Worm (Caenorhabditis elegans): ENCODE measurements around the gene nas-12.

The nas-12 gene

DNA sequence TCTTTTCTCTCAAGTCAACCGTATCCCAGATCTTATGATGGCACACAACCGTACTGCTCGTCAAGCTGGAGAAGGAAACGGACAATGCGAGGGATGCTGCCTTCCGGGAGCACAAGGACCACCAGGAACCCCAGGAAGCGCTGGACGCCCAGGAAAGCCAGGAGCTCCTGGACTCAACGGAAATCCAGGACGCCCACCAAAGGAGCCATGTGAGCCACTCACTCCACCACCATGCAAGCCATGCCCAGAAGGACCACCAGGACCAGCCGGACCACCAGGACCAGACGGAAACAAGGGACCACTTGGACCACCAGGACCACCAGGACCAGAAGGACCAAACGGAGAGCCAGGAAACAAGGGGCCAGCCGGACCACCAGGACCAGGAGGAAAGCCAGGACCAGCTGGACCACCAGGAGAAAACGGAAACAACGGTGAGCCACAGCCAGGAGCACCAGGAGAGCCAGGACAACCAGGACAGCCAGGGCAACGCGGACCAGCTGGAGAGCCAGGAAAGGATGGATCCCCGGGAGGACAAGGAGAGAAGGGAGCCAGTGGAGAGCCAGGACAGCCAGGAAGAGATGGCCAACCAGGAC, 7.0 kb upstream of the nas-12 start (continued):
- TF ChIP-seq dox-1 (GFP tag; IDR thresholded peaks at IDR 0.05) (peak; percentile 34; the same call in 1 of the 2 replicates), zfh-2 (GFP tag; conservative IDR thresholded peaks at IDR 0.05) (peak; percentile 90), ztf-26 (tag; optimal IDR thresholded peaks at IDR 0.05) (peak; percentile 95), bed-1 (GFP tag; IDR thresholded peaks at IDR 0.05) (no peak), ets-4 (GFP tag; optimal IDR thresholded peaks at IDR 0.05) (no peak), unc-130 (GFP tag; optimal IDR thresholded peaks at IDR 0.05) (no peak), Y79H2A.3 (GFP tag; conservative IDR thresholded peaks at IDR 0.05) (no peak), Y67H2A.10 (GFP tag; conservative IDR thresholded peaks at IDR 0.05) (no peak), T07F8.4 (tag; optimal IDR thresholded peaks at IDR 0.05) (no peak), F39B2.1 (GFP tag; IDR thresholded peaks at IDR 0.05) (no peak), ztf-18 (tag; optimal IDR thresholded peaks at IDR 0.05) (no peak), C17E4.6 (GFP tag; IDR thresholded peaks at IDR 0.05) (no peak)

- TF ChIP-seq snpc-3.4 (tag; optimal IDR thresholded peaks at IDR 0.05) (peak; percentile 15), attf-6 (GFP tag; IDR thresholded peaks at IDR 0.05) (no peak), nhr-27 (tag; optimal IDR thresholded peaks at IDR 0.05) (no peak), madf-10 (tag; optimal IDR thresholded peaks at IDR 0.05) (no peak), lin-35 (GFP tag; optimal IDR thresholded peaks at IDR 0.05) (peak in 1 of 3 experiments; percentile 12), ama-1 (optimal IDR thresholded peaks at IDR 0.05) (no peak), ama-1 (GFP tag; optimal IDR thresholded peaks at IDR 0.05) (no peak), ekl-4 (GFP tag; IDR thresholded peaks at IDR 0.05) (no peak), Y79H2A.3 (GFP tag; conservative IDR thresholded peaks at IDR 0.05) (no peak), zim-3 (tag; optimal IDR thresholded peaks at IDR 0.05) (no peak)
These were observed 4.6 kb upstream of the nas-12 start, which contains the start of gene qns-1 for ce11 chrIV:10219208-10219607. TSS of gene qns-1 (minus strand) at chrIV:10219308.

DNA sequence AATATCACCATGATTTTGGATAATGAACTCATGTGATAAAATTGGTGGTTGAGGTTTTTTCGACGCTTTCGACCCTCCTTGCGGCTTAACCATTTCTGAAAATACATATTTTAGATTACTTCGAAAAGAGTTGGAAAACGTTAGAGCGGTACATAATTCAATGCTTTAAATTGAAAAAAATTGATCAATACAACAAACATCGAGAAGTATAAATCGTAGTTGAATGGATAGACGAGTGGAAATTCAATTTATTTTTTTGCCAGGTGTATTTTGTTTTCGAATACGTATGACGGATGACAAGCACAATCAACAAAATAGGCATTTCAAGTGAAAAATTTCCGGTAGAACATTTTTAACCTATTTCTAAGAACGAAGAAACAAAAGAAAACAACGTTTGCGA, 2.6 kb upstream of the nas-12 start, which contains the start of gene tram-1:
tram-1 (minus strand) TSS at position 101 of the 400 bp plus-strand sequence.
- TF ChIP-seq ztf-22 (GFP tag; optimal IDR thresholded peaks at IDR 0.05), result no peak
- TF ChIP-seq nhr-27 (tag; optimal IDR thresholded peaks at IDR 0.05), result no peak
- no peak for TF ChIP-seq ceh-79 (tag; optimal IDR thresholded peaks at IDR 0.05)

ce11 chrIV:10222122-10222589, 1.7 kb upstream of the nas-12 start, which contains the start of gene C24F3.2:
TSS of gene C24F3.2 (plus strand) at chrIV:10222539.
- peak; percentile 21 for TF ChIP-seq somi-1 (GFP tag; optimal IDR thresholded peaks at IDR 0.05)
- TF ChIP-seq nhr-80 (tag; optimal IDR thresholded peaks at IDR 0.05), result peak; percentile 69
- no peak for TF ChIP-seq hmg-20 (GFP tag; IDR thresholded peaks at IDR 0.05)
- no peak for TF ChIP-seq tlf-1 (GFP tag; optimal IDR thresholded peaks at IDR 0.05)
- TF ChIP-seq pbrm-1 (GFP tag; IDR thresholded peaks at IDR 0.05), result 0 out of 2 replicates have a peak, but pooled peaks have one; percentile 32
- TF ChIP-seq ztf-18 (tag; optimal IDR thresholded peaks at IDR 0.05), result peak; percentile 30
- peak; percentile 79 for TF ChIP-seq attf-5 (GFP tag; optimal IDR thresholded peaks at IDR 0.05)
- peak; percentile 27 for TF ChIP-seq lsl-1 (GFP tag; optimal IDR thresholded peaks at IDR 0.05)
- TF ChIP-seq nhr-179 (tag; optimal IDR thresholded peaks at IDR 0.05), result no peak
- no peak for TF ChIP-seq dpff-1 (tag; optimal IDR thresholded peaks at IDR 0.05)
- TF ChIP-seq ccch-3 (GFP tag; optimal IDR thresholded peaks at IDR 0.05), result no peak
- TF ChIP-seq efl-1 (GFP tag; optimal IDR thresholded peaks at IDR 0.05), result peak; percentile 28
- TF ChIP-seq bed-2 (GFP tag; IDR thresholded peaks at IDR 0.05), result no peak
- no peak for TF ChIP-seq nhr-27 (tag; optimal IDR thresholded peaks at IDR 0.05)
- TF ChIP-seq F23B12.7 (tag; optimal IDR thresholded peaks at IDR 0.05; ENCODE audit: insufficient read depth), result peak; percentile 48
- TF ChIP-seq him-1 (tag; optimal IDR thresholded peaks at IDR 0.05), result no peak
- no peak for TF ChIP-seq zfh-2 (GFP tag; conservative IDR thresholded peaks at IDR 0.05)
- TF ChIP-seq egl-44 (GFP tag; IDR thresholded peaks at IDR 0.05), result no peak
- no peak for TF ChIP-seq ztf-22 (GFP tag; optimal IDR thresholded peaks at IDR 0.05)
- TF ChIP-seq ztf-26 (tag; optimal IDR thresholded peaks at IDR 0.05), result no peak
- TF ChIP-seq die-1 (tag; optimal IDR thresholded peaks at IDR 0.05), result no peak
- no peak for TF ChIP-seq sptf-2 (GFP tag; optimal IDR thresholded peaks at IDR 0.05)
- peak; percentile 74 for TF ChIP-seq K12H6.12 (tag; optimal IDR thresholded peaks at IDR 0.05)
- no peak for TF ChIP-seq attf-6 (GFP tag; IDR thresholded peaks at IDR 0.05)
- TF ChIP-seq snpc-4 (GFP tag; optimal IDR thresholded peaks at IDR 0.05), result no peak
- TF ChIP-seq snpc-4 (tag; optimal IDR thresholded peaks at IDR 0.05), result peak in 1 of 4 experiments; percentile 20

Measured in whole organism, young adult.